Worm (Caenorhabditis elegans): ENCODE data around the gene F48G7.9.

F48G7.9 gene

ce11 chrV:596923-597322 lies 31.5 kb downstream of the F48G7.9 start:
- TF ChIP-seq ceh-16 (tag; optimal IDR thresholded peaks at IDR 0.05) (peak; percentile 83), elt-1 (tag; optimal IDR thresholded peaks at IDR 0.05) (peak; percentile 29), sma-9 (GFP tag; optimal IDR thresholded peaks at IDR 0.05) (peak; percentile 76), sma-9 (tag; optimal IDR thresholded peaks at IDR 0.05) (no peak), aly-2 (tag; optimal IDR thresholded peaks at IDR 0.05) (no peak)

DNA sequence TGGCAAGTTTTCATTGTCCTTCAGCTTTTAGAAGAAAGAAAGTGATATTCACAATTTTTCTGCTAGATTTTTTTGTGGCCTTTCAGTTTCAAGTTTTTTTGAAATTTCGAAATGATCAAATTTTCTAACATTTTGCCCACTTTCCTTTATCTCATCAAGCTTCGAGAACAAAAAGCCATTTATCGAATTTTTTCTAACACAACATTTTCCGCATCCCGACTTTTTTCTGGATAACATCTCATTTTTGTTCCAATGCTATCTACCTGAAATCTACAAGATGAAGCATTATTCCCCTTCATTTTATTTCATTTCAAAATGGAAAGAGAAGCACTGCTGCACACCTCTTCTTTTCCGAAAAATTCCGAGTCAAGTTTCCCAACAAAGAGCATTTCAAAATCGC lies 35.5 kb downstream of the F48G7.9 start, which contains the start of gene ZK488.5:
Gene ZK488.5, plus strand, starts transcription at position 301 of the 400 bp plus-strand sequence.
- no peak for TF ChIP-seq zag-1 (tag; optimal IDR thresholded peaks at IDR 0.05)
- TF ChIP-seq nhr-10 (tag; optimal IDR thresholded peaks at IDR 0.05), result no peak

- TF ChIP-seq lsy-2 (tag; optimal IDR thresholded peaks at IDR 0.05) (no peak), sma-3 (GFP tag; optimal IDR thresholded peaks at IDR 0.05) (no peak), crh-2 (tag; optimal IDR thresholded peaks at IDR 0.05) (no peak), nhr-6 (tag; optimal IDR thresholded peaks at IDR 0.05) (no peak)
These were observed 38.2 kb downstream of the F48G7.9 start, which contains the start of gene ZK488.6 for ce11 chrV:590182-590581. TSS of gene ZK488.6 (plus strand) at chrV:590482.

ce11 chrV:587818-588217 lies 40.6 kb downstream of the F48G7.9 start, which contains the start of gene K06H6.1:
TSS of gene K06H6.1 (plus strand) at chrV:588118.
- no peak for TF ChIP-seq sem-4 (tag; optimal IDR thresholded peaks at IDR 0.05)
- TF ChIP-seq alr-1 (tag; optimal IDR thresholded peaks at IDR 0.05), result no peak
- no peak for TF ChIP-seq nhr-21 (tag; optimal IDR thresholded peaks at IDR 0.05)
- TF ChIP-seq sma-3 (GFP tag; optimal IDR thresholded peaks at IDR 0.05), result no peak
- no peak for TF ChIP-seq nhr-6 (tag; optimal IDR thresholded peaks at IDR 0.05)
- TF ChIP-seq skn-1 (tag; optimal IDR thresholded peaks at IDR 0.05), result no peak
- TF ChIP-seq elt-3 (tag; optimal IDR thresholded peaks at IDR 0.05), result no peak
- TF ChIP-seq zag-1 (tag; optimal IDR thresholded peaks at IDR 0.05), result no peak
- no peak for TF ChIP-seq unc-62 (GFP tag; optimal IDR thresholded peaks at IDR 0.05)
- TF ChIP-seq lsy-2 (tag; optimal IDR thresholded peaks at IDR 0.05), result no peak
- no peak for TF ChIP-seq Y55F3AM.14 (GFP tag; optimal IDR thresholded peaks at IDR 0.05)
- no peak for TF ChIP-seq unc-55 (GFP tag; optimal IDR thresholded peaks at IDR 0.05)
- TF ChIP-seq fos-1 (tag; optimal IDR thresholded peaks at IDR 0.05), result no peak
- no peak for TF ChIP-seq gmeb-1 (tag; optimal IDR thresholded peaks at IDR 0.05)
- TF ChIP-seq nhr-10 (tag; optimal IDR thresholded peaks at IDR 0.05), result no peak

- TF ChIP-seq sma-9 (GFP tag; optimal IDR thresholded peaks at IDR 0.05) (no peak), sma-9 (tag; optimal IDR thresholded peaks at IDR 0.05) (no peak), snpc-4 (tag; optimal IDR thresholded peaks at IDR 0.05) (no peak), mdl-1 (tag; optimal IDR thresholded peaks at IDR 0.05) (no peak), ztf-11 (tag; optimal IDR thresholded peaks at IDR 0.05) (no peak), Y55F3AM.14 (GFP tag; optimal IDR thresholded peaks at IDR 0.05) (no peak), lin-11 (tag; optimal IDR thresholded peaks at IDR 0.05) (no peak), F13H6.1 (tag; optimal IDR thresholded peaks at IDR 0.05) (no peak), mab-5 (tag; optimal IDR thresholded peaks at IDR 0.05) (no peak), dmd-4 (tag; optimal IDR thresholded peaks at IDR 0.05) (no peak), mbf-1 (tag; optimal IDR thresholded peaks at IDR 0.05) (no peak), nhr-21 (tag; optimal IDR thresholded peaks at IDR 0.05) (no peak), nhr-77 (tag; optimal IDR thresholded peaks at IDR 0.05) (no peak), alr-1 (tag; optimal IDR thresholded peaks at IDR 0.05) (no peak)
These were observed 43.0 kb downstream of the F48G7.9 start, which contains the start of gene K06H6.2 for ce11 chrV:585472-585871. TSS of gene K06H6.2 (plus strand) at chrV:585772.

DNA sequence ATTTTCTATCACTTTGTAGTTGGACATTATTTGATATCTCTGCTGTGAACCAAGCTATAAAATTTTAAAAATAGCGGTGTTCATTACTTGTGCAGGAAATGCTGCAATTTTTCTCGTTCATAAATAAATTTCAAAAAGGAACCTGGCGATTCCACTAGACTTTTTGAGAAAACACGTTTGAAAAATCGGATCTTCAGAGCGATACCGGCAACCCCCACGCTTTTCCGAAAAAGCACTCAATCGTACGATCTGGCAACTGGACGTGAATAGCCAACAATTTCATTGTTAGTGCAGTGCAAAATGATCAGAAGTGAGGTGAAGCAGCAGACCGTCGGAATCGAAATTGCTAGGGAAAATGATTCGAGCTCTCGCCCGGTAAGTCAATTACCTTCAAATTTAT lies 46.8 kb downstream of the F48G7.9 start, which contains the start of gene nstp-7:
Gene nstp-7, plus strand, starts transcription at position 301 of the 400 bp plus-strand sequence.
- TF ChIP-seq sma-3 (GFP tag; optimal IDR thresholded peaks at IDR 0.05) (no peak), F13H6.1 (tag; optimal IDR thresholded peaks at IDR 0.05) (no peak), nhr-23 (tag; optimal IDR thresholded peaks at IDR 0.05) (no peak), crh-2 (tag; optimal IDR thresholded peaks at IDR 0.05) (no peak), mbf-1 (tag; optimal IDR thresholded peaks at IDR 0.05) (no peak), R02D3.7 (tag; optimal IDR thresholded peaks at IDR 0.05) (no peak)

Measured in whole organism, L2 larva.